Fruit fly (Drosophila melanogaster) Kc167 (cell line): ENCODE data around the gene CG5116.

Experiments used
- Myc ChIP-seq: fragments of >200 bp; optimal IDR thresholded peaks from 2 replicates; lab custom pipeline; 2017; ENCODE audit warnings: missing external identifiers
- Sin3A ChIP-seq: fragments of >200 bp; optimal IDR thresholded peaks from 2 replicates; lab custom pipeline; 2018; ENCODE audit warnings: missing external identifiers
- h ChIP-seq: fragments of >200 bp; optimal IDR thresholded peaks from 3 replicates; lab custom pipeline; 2018; ENCODE audit warnings: missing external identifiers
- insv ChIP-seq: fragments of >200 bp; optimal IDR thresholded peaks from 3 replicates; lab custom pipeline; 2018; ENCODE audit warnings: missing external identifiers
- psq ChIP-seq: fragments of >200 bp; optimal IDR thresholded peaks from 2 replicates; lab custom pipeline; 2017; ENCODE audit warnings: missing external identifiers
- ttk ChIP-seq: sonication (Bioruptor generic); optimal IDR thresholded peaks from 2 replicates; lab custom pipeline; 2017; ENCODE audit warnings: missing external identifiers

Gene CG5116

DNA sequence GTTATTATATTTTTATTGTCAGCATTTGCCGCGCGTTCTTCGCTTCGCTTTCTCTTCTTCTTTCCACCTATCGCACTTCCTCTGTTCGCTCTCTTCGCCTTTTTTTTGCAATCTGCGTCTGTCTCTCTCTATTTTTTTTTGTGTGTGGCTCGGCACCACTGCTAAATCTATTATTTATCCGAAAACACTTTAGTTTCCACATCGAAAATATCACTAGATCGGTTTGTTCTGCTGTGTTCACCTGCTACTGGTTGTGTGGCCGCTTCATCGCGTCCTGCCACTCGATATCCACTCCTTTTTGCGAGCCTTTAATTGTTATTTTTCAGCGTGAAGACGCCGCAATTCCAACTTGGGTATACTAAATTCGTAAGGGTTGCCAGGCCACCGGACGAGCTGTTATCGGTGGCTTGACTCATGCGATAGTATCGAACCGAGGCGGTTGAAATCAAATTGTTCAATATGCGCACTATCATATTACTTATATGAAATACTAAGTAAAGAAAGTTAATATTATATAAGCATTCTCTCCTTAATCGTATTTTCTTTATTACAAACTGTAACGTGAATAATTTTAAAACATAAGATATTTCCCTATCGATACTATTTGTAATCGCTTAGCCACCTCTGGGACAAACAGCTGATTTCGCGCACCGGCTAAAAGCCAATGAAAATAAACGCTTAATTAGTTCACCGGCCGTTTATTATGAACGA, at the start of gene CG5116, which contains the start of the genes XNP and CG42488:
Gene CG5116, plus strand, starts transcription at position 636 of the 711 bp plus-strand sequence.
Gene XNP, minus strand, starts transcription at position 372 of the 711 bp plus-strand sequence.
Gene CG42488, plus strand, starts transcription at position 636 of the 711 bp plus-strand sequence.
- TF ChIP-seq ttk (no peak), h (no peak), Myc (no peak), psq (peak; percentile 4), Sin3A (lab: Kevin White, UChicago) (peak; percentile 49), insv (lab: Kevin White, UChicago) (no peak)

DNA sequence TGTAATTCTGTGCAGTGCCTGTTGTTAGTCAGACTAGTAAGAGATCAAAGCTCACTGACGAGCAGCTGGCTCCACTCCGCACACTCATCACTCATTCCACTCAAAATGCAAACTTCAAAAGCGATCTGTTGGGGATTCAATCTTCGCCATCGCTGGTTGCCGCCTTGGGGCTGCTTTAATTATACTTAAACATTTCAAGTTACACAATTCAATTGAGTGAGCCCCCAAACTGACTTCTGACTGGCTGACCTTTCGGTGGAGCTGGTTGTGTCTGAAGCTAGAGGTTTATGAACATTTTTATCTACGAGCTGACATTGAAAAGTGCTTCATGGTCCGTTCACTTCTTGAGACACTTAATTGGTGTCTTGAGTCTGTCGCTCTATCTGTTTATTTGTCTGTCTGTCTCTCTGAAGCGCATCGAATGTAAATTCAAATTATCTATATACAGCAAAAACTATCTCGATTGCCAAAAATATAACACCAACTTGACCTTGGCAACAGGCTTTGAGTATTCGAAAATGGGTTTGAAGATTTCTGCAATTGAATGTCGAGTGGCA, 45.6 kb upstream of the CG5116 start:
- TF ChIP-seq h (no peak), psq (no peak), ttk (no peak), Myc (no peak), Sin3A (lab: Kevin White, UChicago) (no peak), insv (lab: Kevin White, UChicago) (no peak)

DNA sequence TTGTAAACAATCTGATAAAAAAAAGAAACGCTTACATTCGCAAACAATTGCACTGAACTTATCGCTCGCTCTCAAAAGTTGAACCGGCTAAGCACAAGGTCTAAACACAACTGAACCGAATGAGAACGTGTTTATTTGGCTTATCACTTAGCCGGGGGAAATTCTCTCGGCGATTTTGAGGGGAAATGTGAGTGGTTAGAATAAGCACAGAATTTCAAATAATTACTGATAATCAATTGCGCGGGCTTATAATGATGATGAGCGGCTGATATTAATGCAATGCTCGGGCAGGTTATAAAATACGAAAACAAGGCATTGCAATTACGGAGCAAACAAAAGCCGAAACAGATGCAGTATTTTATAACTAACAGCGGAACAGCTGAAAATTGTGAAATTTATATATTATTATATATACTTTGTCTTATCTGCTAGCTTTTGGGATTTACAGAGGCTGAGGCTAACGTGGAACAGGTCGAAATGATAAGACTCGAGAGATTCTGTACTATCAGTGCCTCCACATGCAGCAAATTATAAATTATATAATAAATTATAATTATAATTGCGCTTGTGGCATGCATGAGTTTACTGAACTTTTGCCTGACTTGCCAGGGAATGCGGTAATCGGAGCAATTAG, 44.4 kb upstream of the CG5116 start:
- TF ChIP-seq Myc: no peak
- no peak for TF ChIP-seq insv (lab: Kevin White, UChicago)
- TF ChIP-seq psq: no peak
- TF ChIP-seq h: no peak
- TF ChIP-seq Sin3A (lab: Kevin White, UChicago): no peak

dm6 chr3R:25445546-25446400, 37.1 kb upstream of the CG5116 start:
- no peak for TF ChIP-seq insv (lab: Kevin White, UChicago)
- TF ChIP-seq h: no peak
- no peak for TF ChIP-seq Myc
- TF ChIP-seq ttk: no peak
- no peak for TF ChIP-seq Sin3A (lab: Kevin White, UChicago)
- TF ChIP-seq psq: no peak

DNA sequence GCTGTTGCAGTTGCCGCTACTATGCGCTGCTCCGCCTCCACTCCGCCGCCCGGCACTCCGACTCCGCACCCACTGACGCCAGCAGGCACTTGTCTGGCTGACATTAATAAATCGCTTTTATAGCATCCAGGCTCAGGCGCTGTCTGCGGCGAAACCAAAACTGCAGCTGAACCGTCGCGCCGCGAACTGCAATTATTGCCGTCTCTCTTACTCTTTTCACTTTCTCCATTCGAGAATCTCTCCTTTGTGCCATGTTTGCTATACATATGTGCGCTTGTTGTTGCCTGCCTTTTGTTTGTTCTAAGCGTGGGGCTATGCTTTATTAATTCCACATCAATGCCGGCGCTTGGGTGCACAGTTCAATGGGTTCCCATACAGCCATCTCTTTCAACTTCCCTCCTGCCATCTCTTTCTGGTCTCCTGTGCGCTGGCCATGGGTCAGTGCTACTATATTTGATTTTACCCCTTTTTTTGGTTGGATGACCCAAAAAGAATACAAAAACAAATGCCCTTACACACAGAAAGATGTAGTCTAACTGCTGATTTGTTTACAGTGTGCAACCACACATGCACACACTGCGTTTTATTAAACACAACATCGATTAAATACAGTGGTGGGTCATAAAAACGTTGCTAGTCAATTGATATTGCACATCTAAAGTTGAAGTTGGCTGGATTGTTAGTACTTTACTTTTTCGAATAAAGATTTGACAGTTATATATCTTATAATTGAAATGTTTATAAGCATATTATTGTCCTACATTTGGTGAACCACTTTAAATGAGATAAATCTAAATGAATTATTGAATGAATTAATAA, 36.2 kb upstream of the CG5116 start:
- TF ChIP-seq h (no peak), psq (no peak), ttk (no peak), insv (lab: Kevin White, UChicago) (no peak), Myc (no peak)

- TF ChIP-seq ttk: no peak
- TF ChIP-seq insv (lab: Kevin White, UChicago): no peak
- TF ChIP-seq Sin3A (lab: Kevin White, UChicago): no peak
- TF ChIP-seq psq: no peak
- TF ChIP-seq h: no peak
- TF ChIP-seq Myc: no peak
Measured at dm6 chr3R:25447451-25447850, 35.4 kb upstream of the CG5116 start.

DNA sequence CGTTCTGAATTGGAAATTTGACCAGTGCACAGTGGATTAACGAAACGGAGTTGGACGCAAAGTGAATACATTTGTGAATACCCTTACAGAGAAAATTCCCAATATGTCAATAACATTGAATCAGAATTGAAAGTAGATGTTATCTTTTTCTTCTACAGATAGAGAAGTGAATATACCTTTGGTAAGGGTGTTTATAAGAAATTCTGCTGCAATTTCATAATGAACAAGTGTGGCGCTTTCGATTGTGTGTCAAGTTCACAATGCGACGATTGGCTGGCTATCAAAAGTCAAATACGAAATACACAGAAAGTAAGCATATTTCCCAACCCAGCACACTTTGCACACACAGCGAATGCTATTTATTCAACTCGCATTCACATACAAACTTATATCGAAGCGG, 34.6 kb upstream of the CG5116 start:
- TF ChIP-seq psq (no peak), h (no peak), insv (lab: Kevin White, UChicago) (no peak), Myc (no peak), Sin3A (lab: Kevin White, UChicago) (no peak), ttk (no peak)

- TF ChIP-seq Myc (no peak), Sin3A (lab: Kevin White, UChicago) (no peak), ttk (no peak), psq (no peak), h (no peak), insv (lab: Kevin White, UChicago) (no peak)
Measured at dm6 chr3R:25448737-25449136, 34.2 kb upstream of the CG5116 start.

- TF ChIP-seq h (no peak), ttk (no peak)
Measured at dm6 chr3R:25451832-25452231, 31.1 kb upstream of the CG5116 start.

DNA sequence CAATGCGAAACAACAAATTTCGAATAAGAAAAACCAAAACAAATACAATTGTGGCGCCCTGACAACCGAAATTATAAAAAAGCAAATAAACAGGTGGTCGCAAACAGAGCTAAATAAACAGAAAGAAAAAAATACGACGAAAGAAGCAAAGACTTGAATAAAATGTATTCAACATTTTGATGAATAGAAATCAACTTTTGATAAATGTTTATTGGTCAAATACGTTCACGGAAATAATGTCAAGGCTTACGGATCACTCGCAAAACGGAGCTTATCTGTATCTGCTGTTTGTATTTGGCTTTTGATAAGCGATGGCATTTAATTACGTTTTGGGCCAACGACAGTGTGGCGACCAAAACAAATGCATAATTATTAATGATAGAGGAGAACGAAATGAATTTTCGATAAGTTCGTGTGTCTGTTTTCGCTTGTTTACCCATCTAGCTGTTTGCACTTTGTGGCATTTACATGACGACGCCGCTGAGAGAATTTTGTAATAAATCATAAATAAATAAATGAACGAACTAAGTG, 29.7 kb upstream of the CG5116 start:
- TF ChIP-seq insv (lab: Kevin White, UChicago): no peak
- TF ChIP-seq Myc: no peak
- no peak for TF ChIP-seq ttk
- TF ChIP-seq Sin3A (lab: Kevin White, UChicago): no peak
- no peak for TF ChIP-seq psq

dm6 chr3R:25457097-25457496, 25.8 kb upstream of the CG5116 start:
- no peak for TF ChIP-seq psq
- TF ChIP-seq h: no peak
- no peak for TF ChIP-seq Myc
- no peak for TF ChIP-seq insv (lab: Kevin White, UChicago)
- no peak for TF ChIP-seq ttk
- TF ChIP-seq Sin3A (lab: Kevin White, UChicago): no peak
